Fruit fly (Drosophila melanogaster): ENCODE results near the gene CG5664.

- no peak for TF ChIP-seq Trl (optimal IDR thresholded peaks at IDR 0.05)
- TF ChIP-seq Trl (GFP tag; optimal IDR thresholded peaks at IDR 0.05): no peak
- no peak for TF ChIP-seq tna (GFP tag; IDR thresholded peaks at IDR 0.05; ENCODE audit: partially characterized antibody)
- TF ChIP-seq zf30C (GFP tag; optimal IDR thresholded peaks at IDR 0.05): no peak
- no peak for TF ChIP-seq gcm2 (GFP tag; optimal IDR thresholded peaks at IDR 0.05)
- TF ChIP-seq salm (tag; optimal IDR thresholded peaks at IDR 0.05): no peak
- no peak for TF ChIP-seq CG13624 (GFP tag; optimal IDR thresholded peaks at IDR 0.05)
- TF ChIP-seq btn (GFP tag; optimal IDR thresholded peaks at IDR 0.05): no peak
- no peak for TF ChIP-seq shn (GFP tag; optimal IDR thresholded peaks at IDR 0.05)
- TF ChIP-seq CG18476 (GFP tag; optimal IDR thresholded peaks at IDR 0.05): no peak
- TF ChIP-seq CG2129 (GFP tag; IDR thresholded peaks at IDR 0.05; ENCODE audit: partially characterized antibody): no peak
- TF ChIP-seq sima (GFP tag; optimal IDR thresholded peaks at IDR 0.05): no peak
- no peak for TF ChIP-seq Nf-YB (GFP tag; optimal IDR thresholded peaks at IDR 0.05)
These were observed 51.4 kb downstream of the CG5664 start for dm6 chr3L:21389758-21390157.
